Fruit fly (Drosophila melanogaster) whole organism, embryonic: ENCODE results near the gene Sry-alpha.

Experiments used
- CG10654 ChIP-seq: fragments of 200-800 bp; sonication (Bioruptor generic); optimal IDR thresholded peaks from 2 replicates; lab custom pipeline; 2016; ENCODE audit warnings: missing biosample characterization, missing genetic modification characterization
- CG11085 ChIP-seq: fragments of 200-800 bp; sonication (Bioruptor generic); IDR thresholded peaks from 2 replicates; pipeline ENCODE4 v1.3.6; 2022; ENCODE audit warnings: missing biosample characterization, missing genetic modification characterization
- CG14860 ChIP-seq: fragments of 200-800 bp; sonication (Bioruptor generic); IDR thresholded peaks from 3 replicates; pipeline ENCODE4 v1.3.6; 2022; ENCODE audit warnings: missing biosample characterization, missing genetic modification characterization; ENCODE audit not compliant: partially characterized antibody
- CG15479 ChIP-seq: fragments of 200-800 bp; sonication (Bioruptor generic); optimal IDR thresholded peaks from 3 replicates; lab custom pipeline; 2019; ENCODE audit warnings: missing biosample characterization, mild to moderate bottlenecking, missing genetic modification characterization, moderate library complexity
- CG16813 ChIP-seq: fragments of 200-800 bp; sonication (Bioruptor generic); IDR thresholded peaks from 3 replicates; pipeline ENCODE4 v1.3.6; 2022; ENCODE audit warnings: missing biosample characterization, missing genetic modification characterization; ENCODE audit not compliant: partially characterized antibody
- CG17186 ChIP-seq: fragments of 200-800 bp; sonication (Bioruptor generic); optimal IDR thresholded peaks from 3 replicates; lab custom pipeline; 2017; ENCODE audit warnings: missing biosample characterization, missing genetic modification reagents, missing genetic modification characterization
- CG17829 ChIP-seq: fragments of 200-800 bp; optimal IDR thresholded peaks from 2 replicates; lab custom pipeline; 2019; ENCODE audit warnings: missing biosample characterization, mild to moderate bottlenecking, missing genetic modification characterization, moderate library complexity
- CG18764 ChIP-seq: fragments of 200-800 bp; sonication (Bioruptor generic); optimal IDR thresholded peaks from 3 replicates; lab custom pipeline; 2016; ENCODE audit warnings: missing biosample characterization, missing genetic modification characterization
- CG2875 ChIP-seq: fragments of 200-800 bp; sonication (Bioruptor generic); optimal IDR thresholded peaks from 2 replicates; lab custom pipeline; 2017; ENCODE audit warnings: missing biosample characterization, mild to moderate bottlenecking, missing genetic modification characterization, missing genetic modification reagents
- CG32532 ChIP-seq: fragments of 200-800 bp; sonication (Bioruptor generic); IDR thresholded peaks from 2 replicates; pipeline ENCODE4 v1.3.6; 2022; ENCODE audit warnings: missing biosample characterization, missing genetic modification characterization
- CG33213 ChIP-seq: fragments of 200-800 bp; sonication (Bioruptor generic); optimal IDR thresholded peaks from 3 replicates; lab custom pipeline; 2016; ENCODE audit warnings: missing biosample characterization, missing genetic modification characterization
- CG42726 ChIP-seq: fragments of 200-800 bp; sonication (Bioruptor generic); IDR thresholded peaks from 2 replicates; pipeline ENCODE4 v1.3.6; 2022; ENCODE audit warnings: missing biosample characterization, missing genetic modification characterization; ENCODE audit not compliant: partially characterized antibody
- CG4424 ChIP-seq: fragments of 200-800 bp; sonication (Bioruptor generic); optimal IDR thresholded peaks from 3 replicates; lab custom pipeline; 2016; ENCODE audit warnings: missing biosample characterization, missing genetic modification characterization
- CG6175 ChIP-seq: fragments of 200-800 bp; sonication (Bioruptor generic); IDR thresholded peaks from 3 replicates; pipeline ENCODE4 v1.3.6; 2022; ENCODE audit warnings: missing biosample characterization, missing genetic modification characterization
- CG7963 ChIP-seq: fragments of 200-800 bp; sonication (Bioruptor generic); IDR thresholded peaks from 3 replicates; pipeline ENCODE4 v1.3.6; 2022; ENCODE audit warnings: missing biosample characterization, missing genetic modification characterization; ENCODE audit not compliant: partially characterized antibody
- CG9609 ChIP-seq: fragments of 200-800 bp; sonication (Bioruptor generic); optimal IDR thresholded peaks from 3 replicates; lab custom pipeline; 2016; ENCODE audit warnings: missing biosample characterization, missing genetic modification characterization
- Dad ChIP-seq: fragments of 200-800 bp; sonication (Bioruptor generic); optimal IDR thresholded peaks from 3 replicates; lab custom pipeline; 2016; ENCODE audit warnings: missing biosample characterization, missing genetic modification characterization
- Dip3 ChIP-seq: fragments of 200-800 bp; sonication (Bioruptor generic); optimal IDR thresholded peaks from 3 replicates; lab custom pipeline; 2016; ENCODE audit warnings: missing biosample characterization, missing genetic modification characterization
- Dll ChIP-seq: fragments of 200-800 bp; sonication (Bioruptor generic); IDR thresholded peaks from 4 replicates; pipeline ENCODE4 v1.3.6; 2022; ENCODE audit warnings: missing biosample characterization, missing genetic modification characterization; ENCODE audit not compliant: partially characterized antibody
- Fer1 ChIP-seq: fragments of 200-800 bp; sonication (Bioruptor generic); optimal IDR thresholded peaks from 2 replicates; lab custom pipeline; 2017; ENCODE audit warnings: missing biosample characterization, mild to moderate bottlenecking, missing genetic modification characterization
- HLH54F ChIP-seq: fragments of 200-800 bp; sonication (Bioruptor generic); optimal IDR thresholded peaks from 3 replicates; lab custom pipeline; 2016; ENCODE audit warnings: missing biosample characterization, missing genetic modification characterization
- Hr3 ChIP-seq: fragments of 200-800 bp; sonication (Bioruptor generic); optimal IDR thresholded peaks from 3 replicates; lab custom pipeline; 2016; ENCODE audit warnings: missing biosample characterization, missing genetic modification characterization
- Hsf ChIP-seq: fragments of 200-800 bp; sonication (Bioruptor generic); optimal IDR thresholded peaks from 3 replicates; lab custom pipeline; 2016; ENCODE audit warnings: missing biosample characterization, missing genetic modification characterization
- Mad ChIP-seq: fragments of 200-800 bp; sonication (Bioruptor generic); optimal IDR thresholded peaks from 2 replicates; lab custom pipeline; 2016; ENCODE audit warnings: missing biosample characterization, missing genetic modification characterization
- Max ChIP-seq: fragments of 200-800 bp; sonication (Bioruptor generic); optimal IDR thresholded peaks from 2 replicates; lab custom pipeline; 2016; ENCODE audit warnings: missing biosample characterization, mild to moderate bottlenecking, missing genetic modification characterization
- NfI ChIP-seq: fragments of 200-800 bp; sonication (Bioruptor generic); optimal IDR thresholded peaks from 3 replicates; lab custom pipeline; 2018; ENCODE audit warnings: missing biosample characterization, mild to moderate bottlenecking, missing genetic modification characterization, moderate library complexity
- Spps ChIP-seq: fragments of 200-800 bp; sonication (Bioruptor generic); optimal IDR thresholded peaks from 2 replicates; lab custom pipeline; 2018; ENCODE audit warnings: missing biosample characterization, mild to moderate bottlenecking, missing genetic modification characterization
- abd-A ChIP-seq: fragments of 200-800 bp; sonication (Bioruptor generic); optimal IDR thresholded peaks from 3 replicates; lab custom pipeline; 2019; ENCODE audit warnings: missing biosample characterization, mild to moderate bottlenecking, missing genetic modification characterization, moderate library complexity
- amos ChIP-seq: fragments of 200-800 bp; sonication (Bioruptor generic); IDR thresholded peaks from 2 replicates; pipeline ENCODE4 v1.3.6; 2022; ENCODE audit warnings: missing biosample characterization, missing genetic modification characterization; ENCODE audit not compliant: partially characterized antibody
- az2 ChIP-seq: fragments of 200-800 bp; sonication (Bioruptor generic); optimal IDR thresholded peaks from 3 replicates; lab custom pipeline; 2016; ENCODE audit warnings: missing biosample characterization, missing genetic modification characterization
- bigmax ChIP-seq: fragments of 200-800 bp; sonication (Bioruptor generic); optimal IDR thresholded peaks from 2 replicates; lab custom pipeline; 2018; ENCODE audit warnings: missing biosample characterization, mild to moderate bottlenecking, missing genetic modification characterization
- cg ChIP-seq: fragments of 200-800 bp; sonication (Bioruptor generic); optimal IDR thresholded peaks from 3 replicates; lab custom pipeline; 2019; ENCODE audit warnings: missing biosample characterization, mild to moderate bottlenecking, missing genetic modification characterization, moderate library complexity
- chm ChIP-seq: fragments of 200-800 bp; sonication (Bioruptor generic); IDR thresholded peaks from 2 replicates; pipeline ENCODE4 v1.3.6; 2022; ENCODE audit warnings: missing biosample characterization, missing genetic modification characterization
- crol ChIP-seq: fragments of 200-800 bp; sonication (Bioruptor generic); IDR thresholded peaks from 2 replicates; pipeline ENCODE4 v1.3.6; 2022; ENCODE audit warnings: missing biosample characterization, missing genetic modification characterization
- ewg ChIP-seq: fragments of 200-800 bp; sonication (Bioruptor generic); optimal IDR thresholded peaks from 3 replicates; lab custom pipeline; 2017; ENCODE audit warnings: mild to moderate bottlenecking, missing biosample characterization, missing genetic modification reagents, missing genetic modification characterization
- gcm ChIP-seq: fragments of 200-800 bp; sonication (Bioruptor generic); optimal IDR thresholded peaks from 2 replicates; lab custom pipeline; 2019; ENCODE audit warnings: missing biosample characterization, mild to moderate bottlenecking, missing genetic modification characterization, moderate library complexity
- hb ChIP-seq: fragments of 200-800 bp; sonication (Bioruptor generic); IDR thresholded peaks from 3 replicates; pipeline ENCODE4 v1.3.6; 2022; ENCODE audit warnings: missing biosample characterization, missing genetic modification characterization; ENCODE audit not compliant: partially characterized antibody
- her ChIP-seq: fragments of 200-800 bp; sonication (Bioruptor generic); optimal IDR thresholded peaks from 2 replicates; lab custom pipeline; 2016; ENCODE audit warnings: missing biosample characterization, missing genetic modification characterization
- ind ChIP-seq: fragments of 200-800 bp; sonication (Bioruptor generic); optimal IDR thresholded peaks from 3 replicates; lab custom pipeline; 2016; ENCODE audit warnings: missing biosample characterization, missing genetic modification characterization
- knrl ChIP-seq: fragments of 200-800 bp; sonication (Bioruptor generic); IDR thresholded peaks from 3 replicates; pipeline ENCODE4 v1.3.6; 2022; ENCODE audit warnings: missing biosample characterization, missing genetic modification characterization; ENCODE audit not compliant: partially characterized antibody
- lbe ChIP-seq: fragments of 200-800 bp; sonication (Bioruptor generic); optimal IDR thresholded peaks from 2 replicates; lab custom pipeline; 2016; ENCODE audit warnings: missing biosample characterization, mild to moderate bottlenecking, missing genetic modification characterization
- onecut ChIP-seq: fragments of 200-800 bp; sonication (Bioruptor generic); IDR thresholded peaks from 2 replicates; pipeline ENCODE4 v1.3.6; 2022; ENCODE audit warnings: missing biosample characterization, missing genetic modification characterization
- phol ChIP-seq: fragments of 200-800 bp; sonication (Bioruptor generic); optimal IDR thresholded peaks from 3 replicates; lab custom pipeline; 2018; ENCODE audit warnings: missing biosample characterization, mild to moderate bottlenecking, missing genetic modification characterization, moderate library complexity
- run ChIP-seq: fragments of 200-800 bp; sonication (Bioruptor generic); optimal IDR thresholded peaks from 3 replicates; lab custom pipeline; 2018; ENCODE audit warnings: missing biosample characterization, mild to moderate bottlenecking, missing genetic modification characterization
- scrt ChIP-seq: fragments of 200-800 bp; sonication (Bioruptor generic); optimal IDR thresholded peaks from 2 replicates; lab custom pipeline; 2018; ENCODE audit warnings: missing biosample characterization, mild to moderate bottlenecking, missing genetic modification characterization, moderate library complexity
- stc ChIP-seq: fragments of 200-800 bp; sonication (Bioruptor generic); IDR thresholded peaks from 2 replicates; pipeline ENCODE4 v1.3.6; 2022; ENCODE audit warnings: missing biosample characterization, missing genetic modification characterization
- tin ChIP-seq: fragments of 200-800 bp; sonication (Bioruptor generic); optimal IDR thresholded peaks from 3 replicates; lab custom pipeline; 2016; ENCODE audit warnings: missing biosample characterization, missing genetic modification characterization
- tio ChIP-seq: fragments of 200-800 bp; sonication (Bioruptor generic); optimal IDR thresholded peaks from 2 replicates; lab custom pipeline; 2017; ENCODE audit warnings: missing biosample characterization, missing genetic modification characterization, inconsistent platforms
- zf30C ChIP-seq: fragments of 200-800 bp; sonication (Bioruptor generic); optimal IDR thresholded peaks from 3 replicates; lab custom pipeline; 2018; ENCODE audit warnings: missing biosample characterization, mild to moderate bottlenecking, missing genetic modification characterization

Sry-alpha gene

dm6 chr3R:29997607-29998236, 41.8 kb upstream of the Sry-alpha start, which contains the start of the genes CG15525 and CG11504:
Gene CG15525 (minus strand): TSS chr3R:29997676.
Gene CG11504 (plus strand): TSS chr3R:29997900.
- peak; percentile 5 for TF ChIP-seq Dad (GFP tag; lab: Kevin White, UChicago)
- TF ChIP-seq crol, result peak; percentile 81
- peak; percentile 43 for TF ChIP-seq CG17829 (tag; lab: Kevin White, UChicago)
- TF ChIP-seq CG32532 (GFP tag; lab: Robert Waterston, UW), result peak; percentile 54; the same call in 1 of the 2 replicates
- TF ChIP-seq HLH54F, result peak; percentile 47
- no peak for TF ChIP-seq CG2875 (GFP tag; lab: Kevin White, UChicago)
- TF ChIP-seq gcm (GFP tag; lab: Kevin White, UChicago), result peak; percentile 26
- TF ChIP-seq CG17186 (GFP tag; lab: Kevin White, UChicago), result peak; percentile 71
- peak; percentile 92 for TF ChIP-seq knrl
- TF ChIP-seq CG14860 (GFP tag; lab: Robert Waterston, UW), result peak; percentile 87
- peak; percentile 51 for TF ChIP-seq az2 (GFP tag; lab: Kevin White, UChicago)
- TF ChIP-seq stc (GFP tag; lab: Robert Waterston, UW), result no peak; the same call in 1 of the 2 replicates
- TF ChIP-seq tio (GFP tag; lab: Kevin White, UChicago), result no peak
- no peak for TF ChIP-seq scrt (GFP tag; lab: Kevin White, UChicago)
- peak; percentile 52 for TF ChIP-seq ewg
- peak; percentile 79 for TF ChIP-seq CG15479 (GFP tag; lab: Kevin White, UChicago)
- TF ChIP-seq cg (GFP tag; lab: Kevin White, UChicago), result no peak
- peak; percentile 60 for TF ChIP-seq onecut (GFP tag; lab: Robert Waterston, UW)
- peak; percentile 90 for TF ChIP-seq hb (GFP tag; lab: Robert Waterston, UW)
- TF ChIP-seq CG16813 (GFP tag; lab: Robert Waterston, UW), result peak; percentile 91
- peak; percentile 41; the same call in 1 of the 2 replicates for TF ChIP-seq CG42726 (GFP tag; lab: Robert Waterston, UW)
- no peak for TF ChIP-seq run
- TF ChIP-seq tin (GFP tag; lab: Kevin White, UChicago), result peak; percentile 41
- no peak for TF ChIP-seq her (GFP tag; lab: Kevin White, UChicago)
- peak; percentile 92 for TF ChIP-seq Dll (GFP tag; lab: Robert Waterston, UW)
- TF ChIP-seq bigmax (GFP tag; lab: Kevin White, UChicago), result no peak
- peak; percentile 36 for TF ChIP-seq CG9609 (GFP tag; lab: Kevin White, UChicago)
- peak; percentile 32; the same call in 1 of the 3 replicates for TF ChIP-seq CG6175 (GFP tag; lab: Robert Waterston, UW)
- TF ChIP-seq CG4424 (GFP tag; lab: Kevin White, UChicago), result peak; percentile 53
- peak; percentile 50 for TF ChIP-seq Mad (GFP tag; lab: Kevin White, UChicago)
- peak; percentile 36 for TF ChIP-seq NfI
- TF ChIP-seq CG10654 (GFP tag; lab: Kevin White, UChicago), result peak; percentile 38
- TF ChIP-seq CG7963, result peak; percentile 54; the same call in 2 of the 3 replicates
- peak; percentile 48 for TF ChIP-seq Hr3 (GFP tag; lab: Kevin White, UChicago)
- TF ChIP-seq chm (GFP tag; lab: Robert Waterston, UW), result 0 out of 2 replicates have a peak, but pooled peaks have one; percentile 34
- peak; percentile 19 for TF ChIP-seq CG18764 (GFP tag; lab: Kevin White, UChicago)
- peak; percentile 61 for TF ChIP-seq Hsf (GFP tag; lab: Kevin White, UChicago)
- no peak for TF ChIP-seq Fer1 (GFP tag; lab: Kevin White, UChicago)
- TF ChIP-seq Dip3 (GFP tag; lab: Kevin White, UChicago), result peak; percentile 72
- TF ChIP-seq CG33213 (GFP tag; lab: Kevin White, UChicago), result no peak
- peak; percentile 96 for TF ChIP-seq phol
- peak; percentile 46 for TF ChIP-seq Spps (tag; lab: Kevin White, UChicago)
- no peak for TF ChIP-seq zf30C
- no peak for TF ChIP-seq abd-A (tag; lab: Kevin White, UChicago)
- TF ChIP-seq ind (GFP tag; lab: Kevin White, UChicago), result peak; percentile 67
- TF ChIP-seq Max (GFP tag; lab: Kevin White, UChicago), result peak; percentile 49
- no peak for TF ChIP-seq lbe (GFP tag; lab: Kevin White, UChicago)
- 0 out of 2 replicates have a peak, but pooled peaks have one; percentile 9 for TF ChIP-seq CG11085 (GFP tag; lab: Robert Waterston, UW)
- TF ChIP-seq amos (GFP tag; lab: Robert Waterston, UW), result peak; percentile 79
